Fruit fly (Drosophila melanogaster) whole organism, embryonic: ENCODE data around the gene Capr.

ENCODE experiments used
- Atf3 ChIP-seq: fragments of 200-800 bp; sonication (Bioruptor generic); optimal IDR thresholded peaks from 3 replicates; lab custom pipeline; 2016; ENCODE audit warnings: missing biosample characterization, missing genetic modification characterization
- B-H1 ChIP-seq: fragments of 200-800 bp; sonication (Bioruptor generic); IDR thresholded peaks from 3 replicates; pipeline ENCODE4 v1.3.6; 2022; ENCODE audit warnings: missing biosample characterization, missing genetic modification characterization
- CG10959 ChIP-seq: fragments of 200-800 bp; sonication (Bioruptor generic); IDR thresholded peaks from 2 replicates; pipeline ENCODE4 v1.3.6; 2022; ENCODE audit warnings: missing biosample characterization, missing genetic modification characterization
- CG12769 ChIP-seq: fragments of 200-800 bp; sonication (Bioruptor generic); optimal IDR thresholded peaks from 2 replicates; lab custom pipeline; 2019; ENCODE audit warnings: missing biosample characterization, mild to moderate bottlenecking, missing genetic modification characterization, moderate library complexity
- CG13775 ChIP-seq: fragments of 200-800 bp; sonication (Bioruptor generic); optimal IDR thresholded peaks from 3 replicates; lab custom pipeline; 2017; ENCODE audit warnings: missing biosample characterization, mild to moderate bottlenecking, missing genetic modification characterization
- CG13894 ChIP-seq: fragments of 200-800 bp; sonication (Bioruptor generic); optimal IDR thresholded peaks from 3 replicates; lab custom pipeline; 2018; ENCODE audit warnings: missing biosample characterization, mild to moderate bottlenecking, missing genetic modification characterization, moderate library complexity
- CG14050 ChIP-seq: fragments of 200-800 bp; sonication (Bioruptor generic); IDR thresholded peaks from 3 replicates; pipeline ENCODE4 v1.3.6; 2022; ENCODE audit warnings: missing biosample characterization, missing genetic modification characterization
- CG16779 ChIP-seq: fragments of 200-800 bp; sonication (Bioruptor generic); IDR thresholded peaks from 2 replicates; pipeline ENCODE4 v1.3.6; 2022; ENCODE audit warnings: missing biosample characterization, missing genetic modification characterization
- CG17829 ChIP-seq: fragments of 200-800 bp; optimal IDR thresholded peaks from 2 replicates; lab custom pipeline; 2019; ENCODE audit warnings: missing biosample characterization, mild to moderate bottlenecking, missing genetic modification characterization, moderate library complexity
- CG2116 ChIP-seq: fragments of 200-800 bp; sonication (Bioruptor generic); optimal IDR thresholded peaks from 3 replicates; lab custom pipeline; 2018; ENCODE audit warnings: missing biosample characterization, mild to moderate bottlenecking, missing genetic modification characterization
- CG2678 ChIP-seq: fragments of 200-800 bp; sonication (Bioruptor generic); optimal IDR thresholded peaks from 3 replicates; lab custom pipeline; 2019; ENCODE audit warnings: missing biosample characterization, mild to moderate bottlenecking, missing genetic modification characterization, moderate library complexity
- CG8290 ChIP-seq, 3 experiments: fragments of 200-800 bp; sonication (Bioruptor generic); optimal IDR thresholded peaks; 2 replicates each; lab custom pipeline; 2016 to 2019; ENCODE audit warnings: missing biosample characterization in 3 of 3, missing genetic modification characterization in 3 of 3, mild to moderate bottlenecking in 2 of 3, moderate library complexity in 1 of 3
- CG9437 ChIP-seq: fragments of 200-800 bp; sonication (Bioruptor generic); optimal IDR thresholded peaks from 2 replicates; lab custom pipeline; 2018; ENCODE audit warnings: missing biosample characterization, mild to moderate bottlenecking, missing genetic modification characterization
- CG9797 ChIP-seq: fragments of 200-800 bp; sonication (Bioruptor generic); optimal IDR thresholded peaks from 3 replicates; lab custom pipeline; 2018; ENCODE audit warnings: missing biosample characterization, mild to moderate bottlenecking, missing genetic modification characterization
- CTCF ChIP-seq: fragments of 200-800 bp; sonication (Bioruptor generic); optimal IDR thresholded peaks from 2 replicates; lab custom pipeline; 2017; ENCODE audit warnings: missing biosample characterization, mild to moderate bottlenecking, missing genetic modification characterization, moderate library complexity
- Camta ChIP-seq: fragments of 200-800 bp; sonication (Bioruptor generic); optimal IDR thresholded peaks from 2 replicates; lab custom pipeline; 2016; ENCODE audit warnings: missing biosample characterization, missing genetic modification characterization
- Chrac-16 ChIP-seq: fragments of 200-800 bp; sonication (Bioruptor generic); optimal IDR thresholded peaks from 3 replicates; lab custom pipeline; 2016; ENCODE audit warnings: missing biosample characterization, missing genetic modification characterization
- Doc2 ChIP-seq: fragments of 200-800 bp; sonication (Bioruptor generic); IDR thresholded peaks from 2 replicates; pipeline ENCODE4 v1.3.6; 2022; ENCODE audit warnings: missing biosample characterization, missing genetic modification characterization
- Dp ChIP-seq: fragments of 200-800 bp; sonication (Bioruptor generic); optimal IDR thresholded peaks from 2 replicates; lab custom pipeline; 2018; ENCODE audit warnings: missing biosample characterization, mild to moderate bottlenecking, missing genetic modification characterization, moderate library complexity
- E2f2 ChIP-seq: fragments of 200-800 bp; sonication (Bioruptor generic); IDR thresholded peaks from 2 replicates; pipeline ENCODE4 v1.3.6; 2022; ENCODE audit warnings: missing biosample characterization, missing genetic modification characterization
- Ets65A ChIP-seq: fragments of 200-800 bp; sonication (Bioruptor generic); peaks from one replicate; lab custom pipeline; 2016; ENCODE audit warnings: missing biosample characterization, missing genetic modification characterization
- GATAe ChIP-seq: fragments of 200-800 bp; sonication (Bioruptor generic); conservative IDR thresholded peaks from 2 replicates; pipeline ENCODE4 v1.3.6; 2022; ENCODE audit warnings: missing biosample characterization, missing genetic modification characterization
- HHEX ChIP-seq: fragments of 200-800 bp; sonication (Bioruptor generic); optimal IDR thresholded peaks from 3 replicates; lab custom pipeline; 2017; ENCODE audit warnings: missing biosample characterization, mild to moderate bottlenecking, missing genetic modification characterization, missing genetic modification reagents
- HLH3B ChIP-seq: fragments of 200-800 bp; sonication (Bioruptor generic); IDR thresholded peaks from 2 replicates; pipeline ENCODE4 v1.3.6; 2022; ENCODE audit warnings: missing biosample characterization, missing genetic modification characterization
- HLH4C ChIP-seq: fragments of 200-800 bp; sonication (Bioruptor generic); IDR thresholded peaks from 3 replicates; pipeline ENCODE4 v1.3.6; 2022; ENCODE audit warnings: missing biosample characterization, missing genetic modification characterization; ENCODE audit not compliant: partially characterized antibody
- HLHmδ ChIP-seq: fragments of 200-800 bp; sonication (Bioruptor generic); optimal IDR thresholded peaks from 2 replicates; lab custom pipeline; 2018; ENCODE audit warnings: missing biosample characterization, mild to moderate bottlenecking, missing genetic modification characterization, moderate library complexity
- MBD-R2 ChIP-seq: fragments of 200-800 bp; sonication (Bioruptor generic); IDR thresholded peaks from 2 replicates; pipeline ENCODE4 v1.3.6; 2022; ENCODE audit warnings: missing biosample characterization, missing genetic modification characterization
- MESR4 ChIP-seq: fragments of 200-800 bp; sonication (Bioruptor generic); optimal IDR thresholded peaks from 2 replicates; lab custom pipeline; 2018; ENCODE audit warnings: missing biosample characterization, mild to moderate bottlenecking, missing genetic modification characterization, moderate library complexity
- Max ChIP-seq: fragments of 200-800 bp; sonication (Bioruptor generic); optimal IDR thresholded peaks from 2 replicates; lab custom pipeline; 2016; ENCODE audit warnings: missing biosample characterization, mild to moderate bottlenecking, missing genetic modification characterization
- Optix ChIP-seq: fragments of 200-800 bp; sonication (Bioruptor generic); IDR thresholded peaks from 3 replicates; pipeline ENCODE4 v1.3.6; 2022; ENCODE audit warnings: missing biosample characterization, missing genetic modification characterization
- Poxn ChIP-seq: fragments of 200-800 bp; sonication (Bioruptor generic); IDR thresholded peaks from 2 replicates; pipeline ENCODE4 v1.3.6; 2022; ENCODE audit warnings: missing biosample characterization, missing genetic modification characterization
- Sox102F ChIP-seq: fragments of 200-800 bp; sonication (Bioruptor generic); optimal IDR thresholded peaks from 2 replicates; lab custom pipeline; 2018; ENCODE audit warnings: missing biosample characterization, mild to moderate bottlenecking, missing genetic modification characterization, moderate library complexity
- Sry-β ChIP-seq: fragments of 200-800 bp; sonication (Bioruptor generic); optimal IDR thresholded peaks from 2 replicates; lab custom pipeline; 2018; ENCODE audit warnings: missing biosample characterization, mild to moderate bottlenecking, missing genetic modification characterization, moderate library complexity
- Vsx1 ChIP-seq: fragments of 200-800 bp; sonication (Bioruptor generic); optimal IDR thresholded peaks from 2 replicates; lab custom pipeline; 2017; ENCODE audit warnings: missing biosample characterization, mild to moderate bottlenecking, missing genetic modification characterization, missing genetic modification reagents
- Xrp1 ChIP-seq: fragments of 200-800 bp; sonication (Bioruptor generic); IDR thresholded peaks from 2 replicates; pipeline ENCODE4 v1.3.6; 2022; ENCODE audit warnings: missing biosample characterization, missing genetic modification characterization
- ase ChIP-seq: fragments of 200-800 bp; sonication (Bioruptor generic); IDR thresholded peaks from 3 replicates; pipeline ENCODE4 v1.3.6; 2022; ENCODE audit warnings: missing biosample characterization, missing genetic modification characterization
- cas ChIP-seq: fragments of 200-800 bp; sonication (Bioruptor generic); IDR thresholded peaks from 2 replicates; pipeline ENCODE4 v1.3.6; 2022; ENCODE audit warnings: missing biosample characterization, missing genetic modification characterization
- cg ChIP-seq: fragments of 200-800 bp; sonication (Bioruptor generic); optimal IDR thresholded peaks from 3 replicates; lab custom pipeline; 2019; ENCODE audit warnings: missing biosample characterization, mild to moderate bottlenecking, missing genetic modification characterization, moderate library complexity
- dm ChIP-seq: fragments of 200-800 bp; sonication (Bioruptor generic); optimal IDR thresholded peaks from 3 replicates; lab custom pipeline; 2016; ENCODE audit warnings: missing biosample characterization, missing genetic modification characterization
- fd96Cb ChIP-seq: fragments of 200-800 bp; sonication (Bioruptor generic); optimal IDR thresholded peaks from 2 replicates; lab custom pipeline; 2018; ENCODE audit warnings: missing biosample characterization, mild to moderate bottlenecking, missing genetic modification characterization, moderate library complexity
- gem ChIP-seq: fragments of 200-800 bp; sonication (Bioruptor generic); optimal IDR thresholded peaks from 2 replicates; lab custom pipeline; 2019; ENCODE audit warnings: missing biosample characterization, mild to moderate bottlenecking, missing genetic modification characterization, moderate library complexity
- jigr1 ChIP-seq: fragments of 200-800 bp; sonication (Bioruptor generic); IDR thresholded peaks from 3 replicates; pipeline ENCODE4 v1.3.6; 2022; ENCODE audit warnings: missing biosample characterization, missing genetic modification characterization
- jumu ChIP-seq: fragments of 200-800 bp; sonication (Bioruptor generic); optimal IDR thresholded peaks from 3 replicates; lab custom pipeline; 2016; ENCODE audit warnings: missing biosample characterization, missing genetic modification characterization
- lab ChIP-seq: fragments of 200-800 bp; sonication (Bioruptor generic); optimal IDR thresholded peaks from 3 replicates; lab custom pipeline; 2017; ENCODE audit warnings: missing biosample characterization, missing genetic modification characterization, mild to moderate bottlenecking, moderate library complexity, missing genetic modification reagents
- nerfin-1 ChIP-seq: fragments of 200-800 bp; sonication (Bioruptor generic); optimal IDR thresholded peaks from 3 replicates; lab custom pipeline; 2019; ENCODE audit warnings: missing biosample characterization, mild to moderate bottlenecking, missing genetic modification characterization, moderate library complexity
- onecut ChIP-seq: fragments of 200-800 bp; sonication (Bioruptor generic); IDR thresholded peaks from 2 replicates; pipeline ENCODE4 v1.3.6; 2022; ENCODE audit warnings: missing biosample characterization, missing genetic modification characterization
- pb ChIP-seq: fragments of 200-800 bp; sonication (Bioruptor generic); optimal IDR thresholded peaks from 3 replicates; lab custom pipeline; 2016; ENCODE audit warnings: missing biosample characterization, missing genetic modification characterization
- pzg ChIP-seq: fragments of 200-800 bp; sonication (Bioruptor generic); optimal IDR thresholded peaks from 3 replicates; lab custom pipeline; 2018; ENCODE audit warnings: missing biosample characterization, mild to moderate bottlenecking, missing genetic modification characterization, moderate library complexity
- sens ChIP-seq: fragments of 200-800 bp; sonication (Bioruptor generic); peaks from one replicate; lab custom pipeline; 2016; ENCODE audit warnings: missing biosample characterization, missing genetic modification characterization
- slou ChIP-seq: fragments of 200-800 bp; sonication (Bioruptor generic); optimal IDR thresholded peaks from 3 replicates; lab custom pipeline; 2016; ENCODE audit warnings: missing biosample characterization, missing genetic modification characterization
- stwl ChIP-seq: fragments of 200-800 bp; sonication (Bioruptor generic); optimal IDR thresholded peaks from 3 replicates; lab custom pipeline; 2018; ENCODE audit warnings: missing biosample characterization, mild to moderate bottlenecking, missing genetic modification characterization, moderate library complexity
- tx ChIP-seq: fragments of 200-800 bp; sonication (Bioruptor generic); optimal IDR thresholded peaks from 2 replicates; lab custom pipeline; 2016; ENCODE audit warnings: missing biosample characterization, missing genetic modification characterization
- zf30C ChIP-seq: fragments of 200-800 bp; sonication (Bioruptor generic); optimal IDR thresholded peaks from 3 replicates; lab custom pipeline; 2018; ENCODE audit warnings: missing biosample characterization, mild to moderate bottlenecking, missing genetic modification characterization

The Capr gene

dm6 chr3L:18622422-18622739 lies 50.7 kb downstream of the Capr start, which contains the start of gene bora (continued):
- no peak for TF ChIP-seq Poxn (GFP tag; lab: Robert Waterston, UW)
- no peak for TF ChIP-seq MESR4 (GFP tag; lab: Kevin White, UChicago)
- no peak for TF ChIP-seq CG17829
- TF ChIP-seq slou = no peak
- TF ChIP-seq tx = no peak
- TF ChIP-seq Dp (GFP tag; lab: Kevin White, UChicago) = peak; percentile 82
- TF ChIP-seq CG2116 = peak; percentile 74
- no peak for TF ChIP-seq HLH3B (GFP tag; lab: Robert Waterston, UW)
- TF ChIP-seq B-H1 = no peak
- TF ChIP-seq Chrac-16 (GFP tag; lab: Kevin White, UChicago) = no peak
- peak; percentile 6 for TF ChIP-seq jumu (GFP tag; lab: Kevin White, UChicago)
- TF ChIP-seq CG13775 (GFP tag; lab: Kevin White, UChicago) = no peak
- no peak for TF ChIP-seq dm
- TF ChIP-seq Atf3 = no peak
- no peak for TF ChIP-seq HLHmδ (GFP tag; lab: Kevin White, UChicago)
- TF ChIP-seq CG12769 (tag; lab: Kevin White, UChicago) = no peak
- TF ChIP-seq CG14050 (GFP tag; lab: Robert Waterston, UW) = no peak
- TF ChIP-seq Camta (GFP tag; lab: Kevin White, UChicago) = no peak
- TF ChIP-seq pzg = peak; percentile 27
- no peak for TF ChIP-seq Max (GFP tag; lab: Kevin White, UChicago)
- TF ChIP-seq onecut = no peak
- TF ChIP-seq nerfin-1 = no peak
- peak; percentile 90 for TF ChIP-seq sens (GFP tag; lab: Kevin White, UChicago)
- TF ChIP-seq zf30C (GFP tag; lab: Kevin White, UChicago) = no peak
- no peak for TF ChIP-seq CG2678
- TF ChIP-seq Vsx1 (GFP tag; lab: Kevin White, UChicago) = no peak
- TF ChIP-seq E2f2 = peak; percentile 92
- no peak for TF ChIP-seq lab
- no peak for TF ChIP-seq CG16779 (GFP tag; lab: Robert Waterston, UW)
- no peak for TF ChIP-seq CG9437 (GFP tag; lab: Kevin White, UChicago)
- TF ChIP-seq Xrp1 (GFP tag; lab: Robert Waterston, UW) = no peak
- no peak for TF ChIP-seq HHEX (GFP tag; lab: Kevin White, UChicago)
- TF ChIP-seq fd96Cb (tag; lab: Kevin White, UChicago) = no peak
- no peak for TF ChIP-seq gem (tag; lab: Kevin White, UChicago)
- TF ChIP-seq Doc2 (GFP tag; lab: Robert Waterston, UW) = no peak
- TF ChIP-seq MBD-R2 (GFP tag; lab: Robert Waterston, UW) = 0 out of 2 replicates have a peak, but pooled peaks have one; percentile 33
- no peak for TF ChIP-seq ase (GFP tag; lab: Robert Waterston, UW)
- TF ChIP-seq Optix (GFP tag; lab: Robert Waterston, UW) = no peak
- no peak for TF ChIP-seq CG13894 (tag; lab: Kevin White, UChicago)
- peak; percentile 47 for TF ChIP-seq stwl (tag; lab: Kevin White, UChicago)
- no peak for TF ChIP-seq CG10959 (GFP tag; lab: Robert Waterston, UW)
- TF ChIP-seq CTCF = no peak
- TF ChIP-seq Sox102F (GFP tag; lab: Kevin White, UChicago) = no peak
- no peak for TF ChIP-seq Sry-β (GFP tag; lab: Kevin White, UChicago)
- peak; percentile 43; the same call in 1 of the 3 replicates for TF ChIP-seq HLH4C (GFP tag; lab: Robert Waterston, UW)
- no peak for TF ChIP-seq pb (GFP tag; lab: Kevin White, UChicago)
- peak; percentile 72 for TF ChIP-seq CG9797 (GFP tag; lab: Kevin White, UChicago)
- no peak for TF ChIP-seq CG8290 (GFP tag; optimal IDR thresholded peaks at IDR 0.05; lab: Kevin White, UChicago)
- peak in 1 of 2 experiments; percentile 5 for TF ChIP-seq CG8290 (tag; optimal IDR thresholded peaks at IDR 0.05; lab: Kevin White, UChicago)
- no peak for TF ChIP-seq jigr1
- TF ChIP-seq cas = no peak
- peak; percentile 63 for TF ChIP-seq Ets65A (GFP tag; lab: Kevin White, UChicago)
- no peak for TF ChIP-seq GATAe (GFP tag; lab: Robert Waterston, UW)
- TF ChIP-seq cg (GFP tag; lab: Kevin White, UChicago) = no peak
